Worm (Caenorhabditis elegans) whole organism, L4 larva: Measurements from ENCODE around the gene ugt-60.

Experiments
- T26A8.4 ChIP-seq: fragments of 200-800 bp; sonication (Bioruptor generic); IDR thresholded peaks from 2 replicates; pipeline ENCODE4 v1.3.6; 2022; ENCODE audit warnings: missing genetic modification characterization, missing compliant biosample characterization
- ceh-82 ChIP-seq: sonication (generic microtip); optimal IDR thresholded peaks from 2 replicates; lab custom pipeline; 2017; ENCODE audit warnings: missing biosample characterization, missing genetic modification characterization
- fos-1 ChIP-seq: fragments of 150-350 bp; optimal IDR thresholded peaks from 2 replicates; lab custom pipeline; 2014; ENCODE audit warnings: missing biosample characterization, missing genetic modification characterization
- lin-13 ChIP-seq: fragments of 150-350 bp; optimal IDR thresholded peaks from 2 replicates; lab custom pipeline; 2014; ENCODE audit warnings: missing biosample characterization, missing genetic modification reagents, missing genetic modification characterization
- lsy-2 ChIP-seq, 2 experiments: fragments of 150-350 bp in 1 of 2; sonication (generic microtip) in 1 of 2; optimal IDR thresholded peaks; 2 replicates each; lab custom pipeline; 2014 to 2017; ENCODE audit warnings: missing biosample characterization in 2 of 2, missing genetic modification characterization in 2 of 2
- mxl-2 ChIP-seq: fragments of 200-800 bp; sonication (Bioruptor generic); conservative IDR thresholded peaks from 2 replicates; pipeline ENCODE4 v1.3.6; 2022; ENCODE audit warnings: missing genetic modification reagents, missing genetic modification characterization, missing compliant biosample characterization
- nhr-25 ChIP-seq: sonication (generic microtip); optimal IDR thresholded peaks from 2 replicates; lab custom pipeline; 2017; ENCODE audit warnings: missing genetic modification characterization, mild to moderate bottlenecking, missing compliant biosample characterization, antibody characterized with exemption, moderate library complexity, borderline replicate concordance; ENCODE audit not compliant: insufficient read depth
- nhr-28 ChIP-seq: fragments of 150-350 bp; optimal IDR thresholded peaks from 2 replicates; lab custom pipeline; 2014; ENCODE audit warnings: missing biosample characterization, missing genetic modification characterization
- nhr-77 ChIP-seq: fragments of 150-350 bp; optimal IDR thresholded peaks from 2 replicates; lab custom pipeline; 2014; ENCODE audit warnings: missing biosample characterization, missing genetic modification characterization
- zag-1 ChIP-seq: fragments of 150-350 bp; optimal IDR thresholded peaks from 2 replicates; lab custom pipeline; 2014; ENCODE audit warnings: missing biosample characterization, missing genetic modification characterization
- ztf-11 ChIP-seq: fragments of 150-350 bp; optimal IDR thresholded peaks from 2 replicates; lab custom pipeline; 2014; ENCODE audit warnings: missing biosample characterization, missing genetic modification characterization

DNA sequence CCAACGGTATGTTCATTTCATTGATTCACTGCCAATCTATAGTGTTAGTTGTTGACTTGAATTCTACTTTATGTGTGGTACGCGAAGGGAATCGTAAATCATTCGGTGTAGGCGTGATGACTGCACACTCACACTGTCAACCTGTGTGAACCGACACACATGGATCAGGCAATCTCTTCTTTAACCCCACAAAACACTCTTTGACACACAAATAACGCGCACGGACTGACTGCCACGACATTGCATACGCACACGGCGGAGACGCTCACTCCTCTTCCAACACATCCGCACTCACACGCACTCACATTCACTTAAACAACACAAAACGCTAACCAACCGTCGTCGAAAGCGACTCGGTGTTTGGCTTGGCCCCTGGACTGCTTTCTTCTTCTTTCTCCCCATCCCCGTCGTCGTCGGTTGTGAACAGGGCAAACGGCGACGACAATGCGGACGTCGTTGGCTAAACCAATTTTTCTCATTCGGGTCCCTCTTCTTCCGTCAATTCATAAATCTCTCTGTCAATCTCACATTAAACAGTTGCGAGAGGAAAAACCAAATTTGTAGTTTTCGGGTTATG lies 21.4 kb upstream of the ugt-60 start:
- TF ChIP-seq ztf-11 (no peak), fos-1 (tag; lab: Kevin White, UChicago) (no peak), lsy-2 (tag; optimal IDR thresholded peaks at IDR 0.05; lab: Kevin White, UChicago) (no peak), nhr-28 (tag; lab: Kevin White, UChicago) (peak; percentile 65), nhr-77 (tag; lab: Kevin White, UChicago) (no peak), zag-1 (no peak), ceh-82 (tag; lab: Kevin White, UChicago) (no peak), mxl-2 (GFP tag; lab: Robert Waterston, UW) (no peak), T26A8.4 (no peak), lin-13 (no peak), nhr-25 (tag; lab: Kevin White, UChicago) (no peak)
